Fruit fly (Drosophila melanogaster) S2 (cell line): ENCODE results near the gene subdued.
A peak's percentile ranks its signal among the peaks of the same experiment; 100 is the strongest.

Experiments
- CG8478 ChIP-seq: fragments of >200 bp; optimal IDR thresholded peaks from 2 replicates; lab custom pipeline; 2018
- CTCF ChIP-seq, 2 experiments: fragments of >200 bp; optimal IDR thresholded peaks; 2 replicates each; lab custom pipeline; 2018

dm6 chr3R:19648289-19648916 is 5.9 kb upstream of the subdued start, which contains the start of the genes CG6195 and CG31220:
- TF ChIP-seq CTCF (optimal IDR thresholded peaks at IDR 0.05; lab: Kevin White, UChicago) (peak; percentile 86 to 87), CG8478 (lab: Kevin White, UChicago) (no peak)
